Fruit fly (Drosophila melanogaster) whole organism, embryonic: ENCODE results near the gene CG14244.

Experiments
- Antp ChIP-seq: fragments of 200-800 bp; sonication (Bioruptor generic); optimal IDR thresholded peaks from 3 replicates; lab custom pipeline; 2016; ENCODE audit warnings: missing biosample characterization, missing genetic modification characterization
- Atf6 ChIP-seq: fragments of 200-800 bp; sonication (Bioruptor generic); IDR thresholded peaks from 2 replicates; pipeline ENCODE4 v1.3.6; 2022; ENCODE audit warnings: missing biosample characterization, missing genetic modification characterization
- CG11456 ChIP-seq: fragments of 200-800 bp; sonication (Bioruptor generic); IDR thresholded peaks from 3 replicates; pipeline ENCODE4 v1.3.6; 2022; ENCODE audit warnings: missing biosample characterization, missing genetic modification characterization
- CG11696 ChIP-seq: fragments of 200-800 bp; sonication (Bioruptor generic); IDR thresholded peaks from 2 replicates; pipeline ENCODE4 v1.3.6; 2022; ENCODE audit warnings: missing biosample characterization, missing genetic modification characterization
- CG12219 ChIP-seq: fragments of 200-800 bp; sonication (Bioruptor generic); optimal IDR thresholded peaks from 3 replicates; lab custom pipeline; 2018; ENCODE audit warnings: missing biosample characterization, mild to moderate bottlenecking, missing genetic modification characterization
- CG13287 ChIP-seq: fragments of 200-800 bp; sonication (Bioruptor generic); IDR thresholded peaks from 2 replicates; pipeline ENCODE4 v1.3.6; 2022; ENCODE audit warnings: missing biosample characterization, missing genetic modification characterization; ENCODE audit not compliant: partially characterized antibody
- CG15011 ChIP-seq: fragments of 200-800 bp; sonication (Bioruptor generic); optimal IDR thresholded peaks from 3 replicates; lab custom pipeline; 2018; ENCODE audit warnings: missing biosample characterization, mild to moderate bottlenecking, missing genetic modification characterization
- CG18011 ChIP-seq: fragments of 200-800 bp; sonication (Bioruptor generic); optimal IDR thresholded peaks from 2 replicates; lab custom pipeline; 2017; ENCODE audit warnings: missing biosample characterization, missing genetic modification characterization, mild to moderate bottlenecking, moderate library complexity, missing genotype
- CG18599 ChIP-seq: fragments of 200-800 bp; sonication (Bioruptor generic); optimal IDR thresholded peaks from 3 replicates; lab custom pipeline; 2017; ENCODE audit warnings: missing biosample characterization, missing genetic modification characterization, mild to moderate bottlenecking, moderate library complexity, missing genetic modification reagents
- CG2875 ChIP-seq: fragments of 200-800 bp; sonication (Bioruptor generic); optimal IDR thresholded peaks from 2 replicates; lab custom pipeline; 2017; ENCODE audit warnings: missing biosample characterization, mild to moderate bottlenecking, missing genetic modification characterization, missing genetic modification reagents
- CG30431 ChIP-seq: fragments of 200-800 bp; sonication (Bioruptor generic); optimal IDR thresholded peaks from 2 replicates; lab custom pipeline; 2017; ENCODE audit warnings: missing biosample characterization, missing genetic modification characterization
- CG31388 ChIP-seq: fragments of 200-800 bp; sonication (Bioruptor generic); optimal IDR thresholded peaks from 2 replicates; lab custom pipeline; 2016; ENCODE audit warnings: missing biosample characterization, missing genetic modification characterization
- CG3995 ChIP-seq: fragments of 200-800 bp; sonication (Bioruptor generic); optimal IDR thresholded peaks from 3 replicates; lab custom pipeline; 2016; ENCODE audit warnings: missing biosample characterization, missing genetic modification characterization
- CG42726 ChIP-seq: fragments of 200-800 bp; sonication (Bioruptor generic); IDR thresholded peaks from 2 replicates; pipeline ENCODE4 v1.3.6; 2022; ENCODE audit warnings: missing biosample characterization, missing genetic modification characterization; ENCODE audit not compliant: partially characterized antibody
- CG4617 ChIP-seq: fragments of 200-800 bp; sonication (Bioruptor generic); optimal IDR thresholded peaks from 3 replicates; lab custom pipeline; 2016; ENCODE audit warnings: missing biosample characterization, missing genetic modification characterization, borderline replicate concordance
- CG6175 ChIP-seq: fragments of 200-800 bp; sonication (Bioruptor generic); IDR thresholded peaks from 3 replicates; pipeline ENCODE4 v1.3.6; 2022; ENCODE audit warnings: missing biosample characterization, missing genetic modification characterization
- CG6765 ChIP-seq: fragments of 200-800 bp; sonication (Bioruptor generic); optimal IDR thresholded peaks from 3 replicates; lab custom pipeline; 2017; ENCODE audit warnings: missing biosample characterization, mild to moderate bottlenecking, missing genetic modification characterization
- CG7556 ChIP-seq: fragments of 200-800 bp; sonication (Bioruptor generic); optimal IDR thresholded peaks from 2 replicates; lab custom pipeline; 2017; ENCODE audit warnings: missing biosample characterization, mild to moderate bottlenecking, missing genetic modification characterization
- CG7987 ChIP-seq: fragments of 200-800 bp; sonication (Bioruptor generic); optimal IDR thresholded peaks from 2 replicates; lab custom pipeline; 2018; ENCODE audit warnings: missing biosample characterization, mild to moderate bottlenecking, missing genetic modification characterization, moderate library complexity
- D19A ChIP-seq: fragments of 200-800 bp; optimal IDR thresholded peaks from 3 replicates; lab custom pipeline; 2019; ENCODE audit warnings: missing biosample characterization, mild to moderate bottlenecking, missing genetic modification characterization, moderate library complexity
- Deaf1 ChIP-seq: fragments of 200-800 bp; optimal IDR thresholded peaks from 3 replicates; lab custom pipeline; 2019; ENCODE audit warnings: missing biosample characterization, mild to moderate bottlenecking, missing genetic modification characterization, moderate library complexity
- Fer2 ChIP-seq: fragments of 200-800 bp; sonication (Bioruptor generic); optimal IDR thresholded peaks from 2 replicates; lab custom pipeline; 2018; ENCODE audit warnings: missing biosample characterization, mild to moderate bottlenecking, missing genetic modification characterization, moderate library complexity
- Hsf ChIP-seq: fragments of 200-800 bp; sonication (Bioruptor generic); optimal IDR thresholded peaks from 3 replicates; lab custom pipeline; 2016; ENCODE audit warnings: missing biosample characterization, missing genetic modification characterization
- MBD-R2 ChIP-seq: fragments of 200-800 bp; sonication (Bioruptor generic); IDR thresholded peaks from 2 replicates; pipeline ENCODE4 v1.3.6; 2022; ENCODE audit warnings: missing biosample characterization, missing genetic modification characterization
- MESR4 ChIP-seq: fragments of 200-800 bp; sonication (Bioruptor generic); optimal IDR thresholded peaks from 2 replicates; lab custom pipeline; 2018; ENCODE audit warnings: missing biosample characterization, mild to moderate bottlenecking, missing genetic modification characterization, moderate library complexity
- Med ChIP-seq: fragments of 200-800 bp; sonication (Bioruptor generic); peaks from one replicate; lab custom pipeline; 2016; ENCODE audit warnings: missing biosample characterization, missing genetic modification characterization, mild to moderate bottlenecking, inconsistent platforms, moderate library complexity
- Rfx ChIP-seq: fragments of 200-800 bp; sonication (Bioruptor generic); IDR thresholded peaks from 2 replicates; pipeline ENCODE4 v1.3.6; 2022; ENCODE audit warnings: missing biosample characterization, missing genetic modification characterization
- TFAM ChIP-seq: fragments of 200-800 bp; sonication (Bioruptor generic); optimal IDR thresholded peaks from 2 replicates; lab custom pipeline; 2017; ENCODE audit warnings: missing biosample characterization, missing genetic modification characterization, inconsistent platforms
- Trl ChIP-seq, 3 experiments: fragments of >200 bp in 2 of 3; fragments of 200-800 bp in 1 of 3; sonication (Bioruptor generic) in 1 of 3; optimal IDR thresholded peaks; 2 replicates in 1 of 3; 3 replicates in 2 of 3; lab custom pipeline; 2016 to 2017; ENCODE audit warnings: missing biosample characterization in 1 of 3, missing genetic modification characterization in 1 of 3
- bab2 ChIP-seq: fragments of 200-800 bp; sonication (Bioruptor generic); optimal IDR thresholded peaks from 2 replicates; lab custom pipeline; 2016; ENCODE audit warnings: missing biosample characterization, missing genetic modification characterization
- cas ChIP-seq: fragments of 200-800 bp; sonication (Bioruptor generic); IDR thresholded peaks from 2 replicates; pipeline ENCODE4 v1.3.6; 2022; ENCODE audit warnings: missing biosample characterization, missing genetic modification characterization
- crp ChIP-seq, 2 experiments: fragments of 200-800 bp; sonication (Bioruptor generic); optimal IDR thresholded peaks; 2 replicates in 1 of 2; 3 replicates in 1 of 2; lab custom pipeline; 2017; ENCODE audit warnings: missing biosample characterization in 2 of 2, missing genetic modification characterization in 2 of 2, mild to moderate bottlenecking in 1 of 2, moderate library complexity in 1 of 2
- dan ChIP-seq: fragments of 200-800 bp; sonication (Bioruptor generic); IDR thresholded peaks from 2 replicates; pipeline ENCODE4 v1.3.6; 2022; ENCODE audit warnings: missing biosample characterization, missing genetic modification characterization
- fd102C ChIP-seq: fragments of 200-800 bp; sonication (Bioruptor generic); optimal IDR thresholded peaks from 2 replicates; lab custom pipeline; 2018; ENCODE audit warnings: missing biosample characterization, mild to moderate bottlenecking, missing genetic modification characterization, moderate library complexity
- fd3F ChIP-seq: fragments of 200-800 bp; sonication (Bioruptor generic); optimal IDR thresholded peaks from 2 replicates; lab custom pipeline; 2018; ENCODE audit warnings: missing biosample characterization, mild to moderate bottlenecking, missing genetic modification characterization, moderate library complexity
- gfzf ChIP-seq: fragments of 200-800 bp; sonication (Bioruptor generic); optimal IDR thresholded peaks from 2 replicates; lab custom pipeline; 2016; ENCODE audit warnings: missing biosample characterization, mild to moderate bottlenecking, missing genetic modification characterization, moderate library complexity
- insv ChIP-seq, 2 experiments: fragments of 200-800 bp; sonication (Bioruptor generic); optimal IDR thresholded peaks; 3 replicates each; lab custom pipeline; 2016 to 2018; ENCODE audit warnings: missing biosample characterization in 2 of 2, missing genetic modification characterization in 2 of 2
- maf-S ChIP-seq: fragments of 200-800 bp; sonication (Bioruptor generic); optimal IDR thresholded peaks from 2 replicates; lab custom pipeline; 2016; ENCODE audit warnings: missing biosample characterization, missing genetic modification characterization
- nerfin-2 ChIP-seq: fragments of 200-800 bp; sonication (Bioruptor generic); IDR thresholded peaks from 2 replicates; pipeline ENCODE4 v1.3.6; 2022; ENCODE audit warnings: missing biosample characterization, missing genetic modification characterization; ENCODE audit not compliant: partially characterized antibody
- onecut ChIP-seq: fragments of 200-800 bp; sonication (Bioruptor generic); IDR thresholded peaks from 2 replicates; pipeline ENCODE4 v1.3.6; 2022; ENCODE audit warnings: missing biosample characterization, missing genetic modification characterization
- otp ChIP-seq: fragments of 200-800 bp; sonication (Bioruptor generic); IDR thresholded peaks from 3 replicates; pipeline ENCODE4, ENCODE4 v1.3.6; 2022; ENCODE audit warnings: missing biosample characterization, missing genetic modification characterization
- phol ChIP-seq: fragments of 200-800 bp; sonication (Bioruptor generic); optimal IDR thresholded peaks from 3 replicates; lab custom pipeline; 2018; ENCODE audit warnings: missing biosample characterization, mild to moderate bottlenecking, missing genetic modification characterization, moderate library complexity
- pita ChIP-seq: fragments of 200-800 bp; sonication (Bioruptor generic); optimal IDR thresholded peaks from 2 replicates; lab custom pipeline; 2017; ENCODE audit warnings: missing biosample characterization, mild to moderate bottlenecking, missing genetic modification characterization
- prd ChIP-seq, 3 experiments: fragments of >200 bp in 2 of 3; fragments of 200-800 bp in 1 of 3; sonication (Bioruptor generic) in 1 of 3; optimal IDR thresholded peaks in 2 of 3; IDR thresholded peaks in 1 of 3; 2 replicates in 2 of 3; 3 replicates in 1 of 3; pipeline versions ENCODE4 v1.3.6 to Lab custom; 2017 to 2022; ENCODE audit warnings: missing biosample characterization in 1 of 3, missing genetic modification characterization in 1 of 3
- pzg ChIP-seq: fragments of 200-800 bp; sonication (Bioruptor generic); optimal IDR thresholded peaks from 3 replicates; lab custom pipeline; 2018; ENCODE audit warnings: missing biosample characterization, mild to moderate bottlenecking, missing genetic modification characterization, moderate library complexity
- rib ChIP-seq: fragments of 200-800 bp; sonication (Bioruptor generic); IDR thresholded peaks from 2 replicates; pipeline ENCODE4 v1.3.6; 2022; ENCODE audit warnings: missing biosample characterization, missing genetic modification characterization
- sens-2 ChIP-seq: fragments of 200-800 bp; sonication (Bioruptor generic); IDR thresholded peaks from 2 replicates; pipeline ENCODE4 v1.3.6; 2022; ENCODE audit warnings: missing biosample characterization, missing genetic modification characterization

The CG14244 gene

DNA sequence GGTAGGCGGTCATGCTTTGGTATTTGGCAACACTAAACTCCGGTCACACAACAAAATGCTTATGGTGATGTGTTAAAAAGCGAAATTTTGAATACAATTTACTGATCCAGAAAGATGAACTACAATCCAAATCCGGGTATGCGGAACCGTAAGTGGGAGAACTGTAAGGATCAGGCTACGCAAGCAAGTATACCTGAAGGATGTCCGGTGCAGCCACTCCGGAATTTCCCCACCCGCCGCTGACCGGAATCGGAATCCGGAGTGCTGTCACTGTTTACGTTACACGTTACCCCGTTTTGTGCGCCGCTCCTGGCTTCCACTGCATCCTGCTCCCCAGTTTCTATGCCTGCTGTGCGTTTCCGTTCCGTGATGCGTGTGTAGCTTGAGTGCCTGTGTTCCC, 8.1 kb upstream of the CG14244 start, which contains the start of gene Yif1 (continued):
- TF ChIP-seq Rfx (GFP tag; lab: Robert Waterston, UW) (peak; percentile 6; the same call in 1 of the 2 replicates), sens-2 (GFP tag; lab: Robert Waterston, UW) (no peak), CG6765 (GFP tag; lab: Kevin White, UChicago) (no peak), prd (optimal IDR thresholded peaks at IDR 0.05; lab: Kevin White, UChicago) (no peak), prd (GFP tag; IDR thresholded peaks at IDR 0.05; lab: Robert Waterston, UW) (no peak), onecut (GFP tag; lab: Robert Waterston, UW) (no peak), maf-S (no peak), MBD-R2 (GFP tag; lab: Robert Waterston, UW) (peak; percentile 16; the same call in 1 of the 2 replicates), TFAM (GFP tag; lab: Kevin White, UChicago) (no peak), CG2875 (GFP tag; lab: Kevin White, UChicago) (no peak), pzg (GFP tag; lab: Kevin White, UChicago) (peak; percentile 2), Antp (GFP tag; lab: Kevin White, UChicago) (no peak), gfzf (GFP tag; lab: Kevin White, UChicago) (peak; percentile 53), MESR4 (GFP tag; lab: Kevin White, UChicago) (peak; percentile 70), CG11696 (no peak), CG3995 (GFP tag; lab: Kevin White, UChicago) (peak; percentile 50)

DNA sequence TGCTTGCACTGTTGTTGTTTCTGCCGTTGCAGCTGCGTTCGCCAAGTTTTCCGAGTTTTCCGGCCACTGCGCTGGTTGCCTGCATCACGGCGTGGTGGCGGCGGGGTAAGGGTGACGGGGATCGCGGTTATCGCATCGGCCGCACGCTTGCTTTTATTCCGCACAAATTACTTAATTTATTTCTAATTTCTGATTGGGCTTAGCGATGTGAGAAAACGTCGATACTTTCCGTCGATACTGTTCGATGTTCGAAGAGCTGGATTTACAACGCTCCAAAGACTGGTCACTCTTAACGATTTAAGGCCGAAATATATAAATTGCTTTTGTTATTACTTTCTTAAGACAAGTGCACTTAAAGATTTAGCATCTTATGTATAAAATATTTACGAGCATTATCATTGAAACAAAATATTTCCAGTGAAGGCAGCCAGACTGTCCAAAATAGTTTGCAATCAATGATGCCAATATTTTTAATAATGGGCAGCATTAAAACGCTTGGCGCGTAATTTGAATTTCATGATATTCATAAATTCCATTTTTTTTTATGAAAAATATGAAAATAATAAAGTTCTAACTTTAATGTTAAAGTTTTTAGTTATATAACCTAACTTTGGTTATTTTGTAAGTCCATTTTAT, 838 bp upstream of the CG14244 start, which contains the start of gene CG6420:
Gene CG6420 (minus strand): TSS at position 240 of the 636 bp plus-strand sequence.
- TF ChIP-seq CG4617 (GFP tag; lab: Kevin White, UChicago) (peak; percentile 78), CG18599 (GFP tag; lab: Kevin White, UChicago) (no peak), rib (GFP tag; lab: Robert Waterston, UW) (no peak), D19A (tag; lab: Kevin White, UChicago) (no peak), cas (no peak), phol (tag; lab: Kevin White, UChicago) (peak; percentile 24), gfzf (GFP tag; lab: Kevin White, UChicago) (peak; percentile 82), CG7556 (GFP tag; lab: Kevin White, UChicago) (no peak), pita (no peak), CG11456 (GFP tag; lab: Robert Waterston, UW) (no peak), CG42726 (GFP tag; lab: Robert Waterston, UW) (peak; percentile 90), otp (no peak), fd102C (no peak), Atf6 (GFP tag; lab: Robert Waterston, UW) (no peak), Deaf1 (tag; lab: Kevin White, UChicago) (no peak), CG30431 (GFP tag; lab: Kevin White, UChicago) (no peak), insv (GFP tag; optimal IDR thresholded peaks at IDR 0.05; lab: Kevin White, UChicago) (peak in 1 of 2 experiments; percentile 81), CG15011 (no peak), Trl (optimal IDR thresholded peaks at IDR 0.05; lab: Kevin White, UChicago) (peak in 1 of 2 experiments; percentile 28), Trl (GFP tag; optimal IDR thresholded peaks at IDR 0.05; lab: Kevin White, UChicago) (no peak), dan (GFP tag; lab: Robert Waterston, UW) (no peak), bab2 (no peak), CG13287 (GFP tag; lab: Robert Waterston, UW) (peak; percentile 90), CG18011 (GFP tag; lab: Kevin White, UChicago) (no peak), CG6175 (GFP tag; lab: Robert Waterston, UW) (no peak), CG7987 (GFP tag; lab: Kevin White, UChicago) (no peak), Med (GFP tag; lab: Kevin White, UChicago) (peak; percentile 87), CG2875 (GFP tag; lab: Kevin White, UChicago) (no peak), fd3F (GFP tag; lab: Kevin White, UChicago) (no peak), Fer2 (no peak), nerfin-2 (GFP tag; lab: Robert Waterston, UW) (peak; percentile 87), CG31388 (no peak), crp (GFP tag; optimal IDR thresholded peaks at IDR 0.05; lab: Kevin White, UChicago) (no peak), CG12219 (GFP tag; lab: Kevin White, UChicago) (no peak), Hsf (GFP tag; lab: Kevin White, UChicago) (no peak)
